Worm (Caenorhabditis elegans) whole organism, L2 larva: ENCODE data around the gene ntc-1.

Experiments used
- mbf-1 ChIP-seq: sonication (generic microtip); optimal IDR thresholded peaks from 2 replicates; lab custom pipeline; 2017; ENCODE audit warnings: missing biosample characterization, missing genetic modification characterization
- skn-1 ChIP-seq: sonication (generic microtip); optimal IDR thresholded peaks from 2 replicates; lab custom pipeline; 2017; ENCODE audit warnings: missing biosample characterization, missing genetic modification characterization
- unc-62 ChIP-seq: fragments of 150-350 bp; optimal IDR thresholded peaks from 2 replicates; lab custom pipeline; 2014; ENCODE audit warnings: missing biosample characterization, missing genetic modification reagents, missing genetic modification characterization

ntc-1 gene

ce11 chrX:4914464-4914863, 48.6 kb downstream of the ntc-1 start:
- TF ChIP-seq skn-1 (tag; lab: Kevin White, UChicago), result no peak

DNA sequence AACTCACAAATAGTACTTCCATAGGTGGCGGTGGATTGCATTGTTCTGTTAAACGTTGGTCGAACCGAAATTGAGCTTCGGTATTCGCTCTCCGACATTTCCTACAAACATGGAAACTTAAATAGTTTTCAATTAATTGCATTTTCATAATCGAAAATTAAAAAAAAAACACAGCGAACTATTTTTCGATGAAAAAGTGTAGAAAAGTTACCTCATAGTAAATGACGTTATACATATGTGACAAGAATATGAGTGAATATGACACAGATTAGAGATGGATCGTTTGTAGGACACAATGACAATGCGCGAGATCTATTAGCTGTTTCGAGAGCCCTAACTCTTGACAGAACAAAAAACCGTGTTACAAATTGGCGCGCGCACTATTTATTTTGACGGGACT, 50.0 kb downstream of the ntc-1 start, which contains the start of gene ifa-4:
Gene ifa-4, minus strand, starts transcription at position 101 of the 400 bp plus-strand sequence.
- TF ChIP-seq unc-62 (GFP tag; lab: Kevin White, UChicago) (no peak), mbf-1 (tag; lab: Kevin White, UChicago) (no peak)
